Fruit fly (Drosophila melanogaster) whole organism, embryonic: ENCODE measurements around the gene nAChRalpha3.

Experiments
- Blimp-1 ChIP-seq: fragments of 200-800 bp; sonication (Bioruptor generic); optimal IDR thresholded peaks from 3 replicates; lab custom pipeline; 2018; ENCODE audit warnings: missing biosample characterization, missing genetic modification characterization, mild to moderate bottlenecking, moderate library complexity, missing genetic modification reagents
- CG12391 ChIP-seq: fragments of 200-800 bp; sonication (Bioruptor generic); optimal IDR thresholded peaks from 3 replicates; lab custom pipeline; 2018; ENCODE audit warnings: missing biosample characterization, mild to moderate bottlenecking, missing genetic modification characterization, moderate library complexity
- CG12744 ChIP-seq: fragments of 200-800 bp; sonication (Bioruptor generic); optimal IDR thresholded peaks from 2 replicates; lab custom pipeline; 2016; ENCODE audit warnings: missing biosample characterization, missing genetic modification characterization
- CG13287 ChIP-seq: fragments of 200-800 bp; sonication (Bioruptor generic); IDR thresholded peaks from 2 replicates; pipeline ENCODE4 v1.3.6; 2022; ENCODE audit warnings: missing biosample characterization, missing genetic modification characterization; ENCODE audit not compliant: partially characterized antibody
- CG13424 ChIP-seq: fragments of 200-800 bp; sonication (Bioruptor generic); optimal IDR thresholded peaks from 2 replicates; lab custom pipeline; 2019; ENCODE audit warnings: missing biosample characterization, mild to moderate bottlenecking, missing genetic modification characterization, moderate library complexity
- CG13894 ChIP-seq: fragments of 200-800 bp; sonication (Bioruptor generic); optimal IDR thresholded peaks from 3 replicates; lab custom pipeline; 2018; ENCODE audit warnings: missing biosample characterization, mild to moderate bottlenecking, missing genetic modification characterization, moderate library complexity
- CG2199 ChIP-seq: fragments of 200-800 bp; sonication (Bioruptor generic); IDR thresholded peaks from 3 replicates; pipeline ENCODE4 v1.3.6; 2022; ENCODE audit warnings: missing biosample characterization, missing genetic modification characterization
- CG2678 ChIP-seq: fragments of 200-800 bp; sonication (Bioruptor generic); optimal IDR thresholded peaks from 3 replicates; lab custom pipeline; 2019; ENCODE audit warnings: missing biosample characterization, mild to moderate bottlenecking, missing genetic modification characterization, moderate library complexity
- CG2712 ChIP-seq: fragments of 200-800 bp; optimal IDR thresholded peaks from 3 replicates; lab custom pipeline; 2019; ENCODE audit warnings: missing biosample characterization, mild to moderate bottlenecking, missing genetic modification characterization, moderate library complexity
- CG2889 ChIP-seq: fragments of 200-800 bp; sonication (Bioruptor generic); IDR thresholded peaks from 3 replicates; pipeline ENCODE4 v1.3.6; 2022; ENCODE audit warnings: missing biosample characterization, missing genetic modification characterization
- CG34376 ChIP-seq: fragments of 200-800 bp; sonication (Bioruptor generic); optimal IDR thresholded peaks from 2 replicates; lab custom pipeline; 2018; ENCODE audit warnings: missing biosample characterization, mild to moderate bottlenecking, missing genetic modification characterization
- CG3995 ChIP-seq: fragments of 200-800 bp; sonication (Bioruptor generic); optimal IDR thresholded peaks from 3 replicates; lab custom pipeline; 2016; ENCODE audit warnings: missing biosample characterization, missing genetic modification characterization
- CG8388 ChIP-seq: fragments of 200-800 bp; sonication (Bioruptor generic); optimal IDR thresholded peaks from 2 replicates; lab custom pipeline; 2019; ENCODE audit warnings: missing biosample characterization, mild to moderate bottlenecking, missing genetic modification characterization, moderate library complexity
- CoRest ChIP-seq: fragments of 200-800 bp; sonication (Bioruptor generic); optimal IDR thresholded peaks from 3 replicates; lab custom pipeline; 2018; ENCODE audit warnings: missing biosample characterization, mild to moderate bottlenecking, missing genetic modification characterization, moderate library complexity
- CrebB ChIP-seq: fragments of 200-800 bp; sonication (Bioruptor generic); optimal IDR thresholded peaks from 3 replicates; lab custom pipeline; 2018; ENCODE audit warnings: missing biosample characterization, mild to moderate bottlenecking, missing genetic modification characterization
- Dll ChIP-seq: fragments of 200-800 bp; sonication (Bioruptor generic); IDR thresholded peaks from 4 replicates; pipeline ENCODE4 v1.3.6; 2022; ENCODE audit warnings: missing biosample characterization, missing genetic modification characterization; ENCODE audit not compliant: partially characterized antibody
- H15 ChIP-seq: fragments of 200-800 bp; sonication (Bioruptor generic); IDR thresholded peaks from 3 replicates; pipeline ENCODE4 v1.3.6; 2022; ENCODE audit warnings: missing biosample characterization, missing genetic modification characterization
- Lpt ChIP-seq: fragments of >200 bp; optimal IDR thresholded peaks from 2 replicates; lab custom pipeline; 2018; ENCODE audit warnings: missing biosample characterization, missing genetic modification characterization
- Med ChIP-seq: fragments of 200-800 bp; sonication (Bioruptor generic); peaks from one replicate; lab custom pipeline; 2016; ENCODE audit warnings: missing biosample characterization, missing genetic modification characterization, mild to moderate bottlenecking, inconsistent platforms, moderate library complexity
- Oaz ChIP-seq: fragments of 200-800 bp; sonication (Bioruptor generic); IDR thresholded peaks from 2 replicates; pipeline ENCODE4 v1.3.6; 2022; ENCODE audit warnings: missing biosample characterization, missing genetic modification characterization
- Ptx1 ChIP-seq: fragments of 200-800 bp; sonication (Bioruptor generic); IDR thresholded peaks from 2 replicates; pipeline ENCODE4 v1.3.6; 2022; ENCODE audit warnings: missing biosample characterization, missing genetic modification characterization
- Sox102F ChIP-seq: fragments of 200-800 bp; sonication (Bioruptor generic); optimal IDR thresholded peaks from 2 replicates; lab custom pipeline; 2018; ENCODE audit warnings: missing biosample characterization, mild to moderate bottlenecking, missing genetic modification characterization, moderate library complexity
- Sry-δ ChIP-seq: fragments of 200-800 bp; sonication (Bioruptor generic); optimal IDR thresholded peaks from 2 replicates; lab custom pipeline; 2016; ENCODE audit warnings: missing biosample characterization, missing genetic modification characterization
- btn ChIP-seq: fragments of 200-800 bp; sonication (Bioruptor generic); optimal IDR thresholded peaks from 2 replicates; lab custom pipeline; 2016; ENCODE audit warnings: missing biosample characterization, missing genetic modification characterization
- crol ChIP-seq: fragments of 200-800 bp; sonication (Bioruptor generic); IDR thresholded peaks from 2 replicates; pipeline ENCODE4 v1.3.6; 2022; ENCODE audit warnings: missing biosample characterization, missing genetic modification characterization
- disco-r ChIP-seq: fragments of 200-800 bp; sonication (Bioruptor generic); optimal IDR thresholded peaks from 2 replicates; lab custom pipeline; 2016; ENCODE audit warnings: missing biosample characterization, missing genetic modification characterization
- dpn ChIP-seq, 2 experiments: fragments of 200-800 bp; sonication (Bioruptor generic); optimal IDR thresholded peaks; 3 replicates each; lab custom pipeline; 2016; ENCODE audit warnings: missing biosample characterization in 2 of 2, missing genetic modification characterization in 2 of 2
- fd96Cb ChIP-seq: fragments of 200-800 bp; sonication (Bioruptor generic); optimal IDR thresholded peaks from 2 replicates; lab custom pipeline; 2018; ENCODE audit warnings: missing biosample characterization, mild to moderate bottlenecking, missing genetic modification characterization, moderate library complexity
- gsb-n ChIP-seq: fragments of 200-800 bp; sonication (Bioruptor generic); optimal IDR thresholded peaks from 3 replicates; lab custom pipeline; 2018; ENCODE audit warnings: missing biosample characterization, mild to moderate bottlenecking, missing genetic modification characterization
- gt ChIP-seq: fragments of 200-800 bp; sonication (Bioruptor generic); IDR thresholded peaks from 2 replicates; pipeline ENCODE4 v1.3.6; 2022; ENCODE audit warnings: missing biosample characterization, missing genetic modification characterization
- inv ChIP-seq: fragments of 200-800 bp; sonication (Bioruptor generic); IDR thresholded peaks from 2 replicates; pipeline ENCODE4 v1.3.6; 2022; ENCODE audit warnings: missing biosample characterization, missing genetic modification characterization; ENCODE audit not compliant: partially characterized antibody
- kni ChIP-seq: fragments of 200-800 bp; sonication (Bioruptor generic); optimal IDR thresholded peaks from 3 replicates; lab custom pipeline; 2017; ENCODE audit warnings: mild to moderate bottlenecking, missing biosample characterization, missing genetic modification reagents, missing genetic modification characterization
- mirr ChIP-seq: fragments of 200-800 bp; sonication (Bioruptor generic); optimal IDR thresholded peaks from 3 replicates; lab custom pipeline; 2018; ENCODE audit warnings: missing biosample characterization, mild to moderate bottlenecking, missing genetic modification characterization
- mld ChIP-seq: fragments of 200-800 bp; sonication (Bioruptor generic); IDR thresholded peaks from 3 replicates; pipeline ENCODE4 v1.3.6; 2022; ENCODE audit warnings: missing biosample characterization, missing genetic modification characterization; ENCODE audit not compliant: partially characterized antibody
- phol ChIP-seq: fragments of 200-800 bp; sonication (Bioruptor generic); optimal IDR thresholded peaks from 3 replicates; lab custom pipeline; 2018; ENCODE audit warnings: missing biosample characterization, mild to moderate bottlenecking, missing genetic modification characterization, moderate library complexity
- row ChIP-seq: fragments of 200-800 bp; sonication (Bioruptor generic); IDR thresholded peaks from 3 replicates; pipeline ENCODE4 v1.3.6; 2022; ENCODE audit warnings: missing biosample characterization, missing genetic modification characterization
- sens ChIP-seq: fragments of 200-800 bp; sonication (Bioruptor generic); peaks from one replicate; lab custom pipeline; 2016; ENCODE audit warnings: missing biosample characterization, missing genetic modification characterization
- sens-2 ChIP-seq: fragments of 200-800 bp; sonication (Bioruptor generic); IDR thresholded peaks from 2 replicates; pipeline ENCODE4 v1.3.6; 2022; ENCODE audit warnings: missing biosample characterization, missing genetic modification characterization
- so ChIP-seq: fragments of 200-800 bp; sonication (Bioruptor generic); IDR thresholded peaks from 3 replicates; pipeline ENCODE4 v1.3.6; 2022; ENCODE audit warnings: missing biosample characterization, missing genetic modification characterization
- sr ChIP-seq: fragments of 200-800 bp; sonication (Bioruptor generic); IDR thresholded peaks from 3 replicates; pipeline ENCODE4 v1.3.6; 2022; ENCODE audit warnings: missing biosample characterization, missing genetic modification characterization
- trh ChIP-seq: fragments of 200-800 bp; sonication (Bioruptor generic); optimal IDR thresholded peaks from 2 replicates; lab custom pipeline; 2016; ENCODE audit warnings: missing biosample characterization, missing genetic modification characterization
- unpg ChIP-seq: fragments of 200-800 bp; sonication (Bioruptor generic); optimal IDR thresholded peaks from 3 replicates; lab custom pipeline; 2018; ENCODE audit warnings: missing biosample characterization, mild to moderate bottlenecking, missing genetic modification characterization, moderate library complexity
- zfh1 ChIP-seq: fragments of 200-800 bp; sonication (Bioruptor generic); IDR thresholded peaks from 3 replicates; pipeline ENCODE4 v1.3.6; 2022; ENCODE audit warnings: missing biosample characterization, missing genetic modification characterization

nAChRalpha3 gene

DNA sequence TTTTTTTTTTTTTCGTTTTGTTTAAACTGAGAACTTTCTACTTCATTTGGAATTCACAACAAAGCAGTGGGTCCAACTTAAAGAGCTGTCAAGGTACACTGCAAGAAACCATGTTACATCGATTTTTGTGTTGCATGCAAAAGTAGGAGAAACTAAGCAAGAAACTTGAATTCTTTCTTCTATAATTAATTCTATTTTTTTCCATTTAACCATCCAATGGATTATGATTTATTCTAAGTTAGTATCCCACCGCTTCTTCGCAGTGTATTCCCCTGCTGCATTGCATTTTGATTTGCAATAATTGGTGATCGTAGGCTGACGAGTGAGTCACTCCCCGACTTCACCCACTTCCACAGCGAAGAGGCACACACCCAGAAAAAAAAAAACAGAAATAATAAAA is 107.1 kb downstream of the nAChRalpha3 start (continued):
- TF ChIP-seq Ptx1, result no peak
- TF ChIP-seq CG8388, result peak; percentile 18
- no peak for TF ChIP-seq sr (GFP tag; lab: Robert Waterston, UW)
- TF ChIP-seq Blimp-1 (GFP tag; lab: Kevin White, UChicago), result peak; percentile 78
- peak; percentile 40 for TF ChIP-seq gsb-n (tag; lab: Kevin White, UChicago)
- peak; percentile 31 for TF ChIP-seq CG2678
- TF ChIP-seq CG13894 (tag; lab: Kevin White, UChicago), result no peak
- TF ChIP-seq phol (tag; lab: Kevin White, UChicago), result peak; percentile 48
- no peak for TF ChIP-seq Oaz (GFP tag; lab: Robert Waterston, UW)
- TF ChIP-seq CG13424 (tag; lab: Kevin White, UChicago), result peak; percentile 21
- peak; percentile 64 for TF ChIP-seq zfh1 (GFP tag; lab: Robert Waterston, UW)
- no peak for TF ChIP-seq crol
- TF ChIP-seq Sox102F (GFP tag; lab: Kevin White, UChicago), result peak; percentile 31
- TF ChIP-seq CG3995 (GFP tag; lab: Kevin White, UChicago), result no peak
- peak; percentile 42 for TF ChIP-seq kni (GFP tag; lab: Kevin White, UChicago)
- TF ChIP-seq dpn (GFP tag; optimal IDR thresholded peaks at IDR 0.05; lab: Kevin White, UChicago), result peak in 1 of 2 experiments; percentile 28
- peak; percentile 35 for TF ChIP-seq unpg
- TF ChIP-seq row, result 0 out of 3 replicates have a peak, but pooled peaks have one; percentile 18
- no peak for TF ChIP-seq trh (GFP tag; lab: Kevin White, UChicago)
- TF ChIP-seq mld (GFP tag; lab: Robert Waterston, UW), result no peak
- TF ChIP-seq CG13287 (GFP tag; lab: Robert Waterston, UW), result no peak
- TF ChIP-seq CG2199 (GFP tag; lab: Robert Waterston, UW), result no peak
- no peak for TF ChIP-seq inv (GFP tag; lab: Robert Waterston, UW)
- peak; percentile 44 for TF ChIP-seq fd96Cb (tag; lab: Kevin White, UChicago)
- TF ChIP-seq Lpt, result no peak
- no peak for TF ChIP-seq Dll (GFP tag; lab: Robert Waterston, UW)
- peak; percentile 66 for TF ChIP-seq sens
- TF ChIP-seq so (GFP tag; lab: Robert Waterston, UW), result no peak
- TF ChIP-seq CG34376 (GFP tag; lab: Kevin White, UChicago), result no peak
- TF ChIP-seq CG2889 (GFP tag; lab: Robert Waterston, UW), result no peak
- TF ChIP-seq disco-r (GFP tag; lab: Kevin White, UChicago), result no peak
- TF ChIP-seq Sry-δ (GFP tag; lab: Kevin White, UChicago), result no peak
- no peak for TF ChIP-seq btn
- no peak for TF ChIP-seq CrebB (tag; lab: Kevin White, UChicago)
- no peak for TF ChIP-seq H15 (GFP tag; lab: Robert Waterston, UW)
- TF ChIP-seq gt (GFP tag; lab: Robert Waterston, UW), result no peak
- no peak for TF ChIP-seq sens-2 (GFP tag; lab: Robert Waterston, UW)
- peak; percentile 67 for TF ChIP-seq Med
- TF ChIP-seq CG12391, result peak; percentile 21
- TF ChIP-seq mirr (GFP tag; lab: Kevin White, UChicago), result no peak
- peak; percentile 8 for TF ChIP-seq CoRest (tag; lab: Kevin White, UChicago)
- TF ChIP-seq CG12744, result no peak
- peak; percentile 59 for TF ChIP-seq CG2712 (tag; lab: Kevin White, UChicago)
